Fruit fly (Drosophila melanogaster) whole organism, embryonic: ENCODE results near the gene plx.
A peak's percentile ranks its signal among the peaks of the same experiment; 100 is the strongest.

ENCODE experiments used
- B-H2 ChIP-seq: fragments of 200-800 bp; sonication (Bioruptor generic); optimal IDR thresholded peaks from 2 replicates; lab custom pipeline; 2018; ENCODE audit warnings: missing biosample characterization, mild to moderate bottlenecking, missing genetic modification characterization
- Bteb2 ChIP-seq: fragments of 200-800 bp; sonication (Bioruptor generic); optimal IDR thresholded peaks from 2 replicates; lab custom pipeline; 2016; ENCODE audit warnings: missing biosample characterization, missing genetic modification characterization
- C15 ChIP-seq: fragments of 200-800 bp; sonication (Bioruptor generic); IDR thresholded peaks from 3 replicates; pipeline ENCODE4 v1.3.6; 2022; ENCODE audit warnings: missing biosample characterization, missing genetic modification characterization
- CG1024 ChIP-seq: fragments of 200-800 bp; sonication (Bioruptor generic); IDR thresholded peaks from 2 replicates; pipeline ENCODE4 v1.3.6; 2022; ENCODE audit warnings: missing biosample characterization, missing genetic modification characterization
- CG10654 ChIP-seq: fragments of 200-800 bp; sonication (Bioruptor generic); optimal IDR thresholded peaks from 2 replicates; lab custom pipeline; 2016; ENCODE audit warnings: missing biosample characterization, missing genetic modification characterization
- CG11695 ChIP-seq: fragments of 200-800 bp; sonication (Bioruptor generic); IDR thresholded peaks from 3 replicates; pipeline ENCODE4 v1.3.6; 2022; ENCODE audit warnings: missing biosample characterization, missing genetic modification characterization
- CG11723 ChIP-seq: fragments of 200-800 bp; sonication (Bioruptor generic); optimal IDR thresholded peaks from 2 replicates; lab custom pipeline; 2017; ENCODE audit warnings: missing biosample characterization, mild to moderate bottlenecking, missing genetic modification characterization
- CG12299 ChIP-seq: fragments of 200-800 bp; sonication (Bioruptor generic); optimal IDR thresholded peaks from 2 replicates; lab custom pipeline; 2018; ENCODE audit warnings: missing biosample characterization, mild to moderate bottlenecking, missing genetic modification characterization
- CG12659 ChIP-seq: fragments of 200-800 bp; sonication (Bioruptor generic); optimal IDR thresholded peaks from 3 replicates; lab custom pipeline; 2017; ENCODE audit warnings: mild to moderate bottlenecking, missing biosample characterization, missing genetic modification reagents, missing genetic modification characterization
- CG18476 ChIP-seq: fragments of 200-800 bp; sonication (Bioruptor generic); optimal IDR thresholded peaks from 2 replicates; lab custom pipeline; 2016; ENCODE audit warnings: missing biosample characterization, mild to moderate bottlenecking, missing genetic modification characterization
- CG32532 ChIP-seq: fragments of 200-800 bp; sonication (Bioruptor generic); IDR thresholded peaks from 2 replicates; pipeline ENCODE4 v1.3.6; 2022; ENCODE audit warnings: missing biosample characterization, missing genetic modification characterization
- CG4328 ChIP-seq: fragments of 200-800 bp; sonication (Bioruptor generic); optimal IDR thresholded peaks from 3 replicates; lab custom pipeline; 2017; ENCODE audit warnings: missing biosample characterization, missing genetic modification reagents, missing genetic modification characterization
- CG6254 ChIP-seq: fragments of 200-800 bp; sonication (Bioruptor generic); optimal IDR thresholded peaks from 3 replicates; lab custom pipeline; 2017; ENCODE audit warnings: mild to moderate bottlenecking, missing biosample characterization, missing genetic modification reagents, missing genetic modification characterization
- CG6654 ChIP-seq: fragments of 200-800 bp; sonication (Bioruptor generic); optimal IDR thresholded peaks from 2 replicates; lab custom pipeline; 2017; ENCODE audit warnings: missing biosample characterization, mild to moderate bottlenecking, missing genetic modification characterization
- CG6683 ChIP-seq: fragments of 200-800 bp; sonication (Bioruptor generic); optimal IDR thresholded peaks from 2 replicates; lab custom pipeline; 2017; ENCODE audit warnings: missing biosample characterization, mild to moderate bottlenecking, missing genetic modification characterization, missing genetic modification reagents
- Jarid2 ChIP-seq: fragments of 200-800 bp; sonication (Bioruptor generic); optimal IDR thresholded peaks from 3 replicates; lab custom pipeline; 2017; ENCODE audit warnings: mild to moderate bottlenecking, missing biosample characterization, missing genetic modification reagents, missing genetic modification characterization
- Nf-YC ChIP-seq: fragments of 200-800 bp; optimal IDR thresholded peaks from 3 replicates; lab custom pipeline; 2019; ENCODE audit warnings: missing biosample characterization, mild to moderate bottlenecking, missing genetic modification characterization, moderate library complexity
- Sry-β ChIP-seq: fragments of 200-800 bp; sonication (Bioruptor generic); optimal IDR thresholded peaks from 2 replicates; lab custom pipeline; 2018; ENCODE audit warnings: missing biosample characterization, mild to moderate bottlenecking, missing genetic modification characterization, moderate library complexity
- YL-1 ChIP-seq: fragments of 200-800 bp; sonication (Bioruptor generic); optimal IDR thresholded peaks from 3 replicates; lab custom pipeline; 2017; ENCODE audit warnings: missing biosample characterization, mild to moderate bottlenecking, missing genetic modification characterization
- ab ChIP-seq: fragments of 200-800 bp; sonication (Bioruptor generic); optimal IDR thresholded peaks from 2 replicates; lab custom pipeline; 2016; ENCODE audit warnings: missing biosample characterization, missing genetic modification characterization
- az2 ChIP-seq: fragments of 200-800 bp; sonication (Bioruptor generic); optimal IDR thresholded peaks from 3 replicates; lab custom pipeline; 2016; ENCODE audit warnings: missing biosample characterization, missing genetic modification characterization
- btn ChIP-seq: fragments of 200-800 bp; sonication (Bioruptor generic); optimal IDR thresholded peaks from 2 replicates; lab custom pipeline; 2016; ENCODE audit warnings: missing biosample characterization, missing genetic modification characterization
- cad ChIP-seq: fragments of >200 bp; optimal IDR thresholded peaks from 2 replicates; lab custom pipeline; 2017; ENCODE audit warnings: missing biosample characterization, missing genetic modification characterization
- corto ChIP-seq: fragments of 200-800 bp; sonication (Bioruptor generic); optimal IDR thresholded peaks from 2 replicates; lab custom pipeline; 2016; ENCODE audit warnings: missing biosample characterization, mild to moderate bottlenecking, missing genetic modification characterization, moderate library complexity
- dati ChIP-seq: fragments of 200-800 bp; sonication (Bioruptor generic); IDR thresholded peaks from 2 replicates; pipeline ENCODE4 v1.3.6; 2022; ENCODE audit warnings: missing biosample characterization, missing genetic modification characterization
- dimm ChIP-seq: fragments of 200-800 bp; sonication (Bioruptor generic); IDR thresholded peaks from 2 replicates; pipeline ENCODE4 v1.3.6; 2022; ENCODE audit warnings: missing biosample characterization, missing genetic modification characterization
- disco-r ChIP-seq: fragments of 200-800 bp; sonication (Bioruptor generic); optimal IDR thresholded peaks from 2 replicates; lab custom pipeline; 2016; ENCODE audit warnings: missing biosample characterization, missing genetic modification characterization
- ems ChIP-seq: fragments of 200-800 bp; sonication (Bioruptor generic); optimal IDR thresholded peaks from 3 replicates; lab custom pipeline; 2016; ENCODE audit warnings: missing biosample characterization, missing genetic modification characterization
- fd102C ChIP-seq: fragments of 200-800 bp; sonication (Bioruptor generic); optimal IDR thresholded peaks from 2 replicates; lab custom pipeline; 2018; ENCODE audit warnings: missing biosample characterization, mild to moderate bottlenecking, missing genetic modification characterization, moderate library complexity
- fru ChIP-seq: fragments of >200 bp; optimal IDR thresholded peaks from 2 replicates; lab custom pipeline; 2017
- grn ChIP-seq: fragments of 200-800 bp; sonication (Bioruptor generic); optimal IDR thresholded peaks from 3 replicates; lab custom pipeline; 2017; ENCODE audit warnings: missing biosample characterization, missing genetic modification characterization
- gt ChIP-seq: fragments of 200-800 bp; sonication (Bioruptor generic); IDR thresholded peaks from 2 replicates; pipeline ENCODE4 v1.3.6; 2022; ENCODE audit warnings: missing biosample characterization, missing genetic modification characterization
- h ChIP-seq: fragments of >200 bp; optimal IDR thresholded peaks from 2 replicates; lab custom pipeline; 2017
- kah ChIP-seq: fragments of 200-800 bp; sonication (Bioruptor generic); optimal IDR thresholded peaks from 2 replicates; lab custom pipeline; 2018; ENCODE audit warnings: missing biosample characterization, mild to moderate bottlenecking, missing genetic modification characterization
- maf-S ChIP-seq: fragments of 200-800 bp; sonication (Bioruptor generic); optimal IDR thresholded peaks from 2 replicates; lab custom pipeline; 2016; ENCODE audit warnings: missing biosample characterization, missing genetic modification characterization
- nerfin-2 ChIP-seq: fragments of 200-800 bp; sonication (Bioruptor generic); IDR thresholded peaks from 2 replicates; pipeline ENCODE4 v1.3.6; 2022; ENCODE audit warnings: missing biosample characterization, missing genetic modification characterization; ENCODE audit not compliant: partially characterized antibody
- otp ChIP-seq: fragments of 200-800 bp; sonication (Bioruptor generic); IDR thresholded peaks from 3 replicates; pipeline ENCODE4, ENCODE4 v1.3.6; 2022; ENCODE audit warnings: missing biosample characterization, missing genetic modification characterization
- p53 ChIP-seq: fragments of 200-800 bp; sonication (Bioruptor generic); optimal IDR thresholded peaks from 2 replicates; lab custom pipeline; 2016; ENCODE audit warnings: missing biosample characterization, missing genetic modification characterization
- pan ChIP-seq, 4 experiments: fragments of >200 bp in 3 of 4; fragments of 200-800 bp in 1 of 4; sonication (Bioruptor generic) in 1 of 4; optimal IDR thresholded peaks in 3 of 4; IDR thresholded peaks in 1 of 4; 2 replicates each; pipeline versions ENCODE4 v1.3.6 to Lab custom; 2017 to 2022; ENCODE audit warnings: missing biosample characterization in 2 of 4, missing genetic modification characterization in 2 of 4, mixed read lengths in 1 of 4
- pita ChIP-seq: fragments of 200-800 bp; sonication (Bioruptor generic); optimal IDR thresholded peaks from 2 replicates; lab custom pipeline; 2017; ENCODE audit warnings: missing biosample characterization, mild to moderate bottlenecking, missing genetic modification characterization
- psq ChIP-seq: fragments of 200-800 bp; sonication (Bioruptor generic); optimal IDR thresholded peaks from 2 replicates; lab custom pipeline; 2017; ENCODE audit warnings: missing biosample characterization, missing genetic modification characterization
- ro ChIP-seq: fragments of 200-800 bp; sonication (Bioruptor generic); IDR thresholded peaks from 2 replicates; pipeline ENCODE4 v1.3.6; 2022; ENCODE audit warnings: missing biosample characterization, missing genetic modification characterization
- scrt ChIP-seq: fragments of 200-800 bp; sonication (Bioruptor generic); optimal IDR thresholded peaks from 2 replicates; lab custom pipeline; 2018; ENCODE audit warnings: missing biosample characterization, mild to moderate bottlenecking, missing genetic modification characterization, moderate library complexity
- sd ChIP-seq: fragments of 200-800 bp; sonication (Bioruptor generic); optimal IDR thresholded peaks from 3 replicates; lab custom pipeline; 2018; ENCODE audit warnings: missing biosample characterization, mild to moderate bottlenecking, missing genetic modification characterization, moderate library complexity
- slou ChIP-seq: fragments of 200-800 bp; sonication (Bioruptor generic); optimal IDR thresholded peaks from 3 replicates; lab custom pipeline; 2016; ENCODE audit warnings: missing biosample characterization, missing genetic modification characterization
- sr ChIP-seq: fragments of 200-800 bp; sonication (Bioruptor generic); IDR thresholded peaks from 3 replicates; pipeline ENCODE4 v1.3.6; 2022; ENCODE audit warnings: missing biosample characterization, missing genetic modification characterization
- tio ChIP-seq: fragments of 200-800 bp; sonication (Bioruptor generic); optimal IDR thresholded peaks from 2 replicates; lab custom pipeline; 2017; ENCODE audit warnings: missing biosample characterization, missing genetic modification characterization, inconsistent platforms
- trem ChIP-seq: fragments of 200-800 bp; optimal IDR thresholded peaks from 3 replicates; lab custom pipeline; 2019; ENCODE audit warnings: missing biosample characterization, mild to moderate bottlenecking, missing genetic modification characterization, moderate library complexity
- vfl ChIP-seq: fragments of 200-800 bp; sonication (Bioruptor generic); optimal IDR thresholded peaks from 2 replicates; lab custom pipeline; 2016; ENCODE audit warnings: missing biosample characterization, missing genetic modification characterization
- zen ChIP-seq: fragments of 200-800 bp; sonication (Bioruptor generic); optimal IDR thresholded peaks from 3 replicates; lab custom pipeline; 2018; ENCODE audit warnings: missing biosample characterization, mild to moderate bottlenecking, missing genetic modification characterization, moderate library complexity

Gene plx

dm6 chr3R:5658984-5659802 is 26.5 kb upstream of the plx start (continued):
- TF ChIP-seq CG6254 (no peak), ab (peak; percentile 4), h (lab: Kevin White, UChicago) (no peak), B-H2 (GFP tag; lab: Kevin White, UChicago) (no peak), CG12299 (tag; lab: Kevin White, UChicago) (no peak), gt (GFP tag; lab: Robert Waterston, UW) (no peak), CG6683 (no peak), psq (GFP tag; lab: Kevin White, UChicago) (no peak), tio (GFP tag; lab: Kevin White, UChicago) (no peak), fd102C (GFP tag; lab: Kevin White, UChicago) (no peak), C15 (GFP tag; lab: Robert Waterston, UW) (no peak), disco-r (GFP tag; lab: Kevin White, UChicago) (no peak), CG11695 (GFP tag; lab: Robert Waterston, UW) (no peak), ems (GFP tag; lab: Kevin White, UChicago) (no peak), CG12659 (GFP tag; lab: Kevin White, UChicago) (no peak), Sry-β (no peak), p53 (GFP tag; lab: Kevin White, UChicago) (no peak), zen (tag; lab: Kevin White, UChicago) (peak; percentile 25), otp (no peak), pita (GFP tag; lab: Kevin White, UChicago) (no peak), CG1024 (GFP tag; lab: Robert Waterston, UW) (no peak), CG10654 (GFP tag; lab: Kevin White, UChicago) (no peak), vfl (GFP tag; lab: Kevin White, UChicago) (no peak), grn (GFP tag; lab: Kevin White, UChicago) (no peak), dati (no peak), fru (lab: Kevin White, UChicago) (no peak), CG32532 (GFP tag; lab: Robert Waterston, UW) (peak; percentile 53), YL-1 (peak; percentile 76), maf-S (GFP tag; lab: Kevin White, UChicago) (no peak), btn (GFP tag; lab: Kevin White, UChicago) (no peak), corto (GFP tag; lab: Kevin White, UChicago) (no peak), sr (GFP tag; lab: Robert Waterston, UW) (no peak), CG18476 (GFP tag; lab: Kevin White, UChicago) (no peak), pan (optimal IDR thresholded peaks at IDR 0.05; lab: Kevin White, UChicago) (no peak), pan (GFP tag; optimal IDR thresholded peaks at IDR 0.05 in 1 of 2, IDR thresholded peaks at IDR 0.05 in 1 of 2) (peak in 1 of 2 experiments; percentile 19), slou (GFP tag; lab: Kevin White, UChicago) (no peak), az2 (GFP tag; lab: Kevin White, UChicago) (no peak), Jarid2 (GFP tag; lab: Kevin White, UChicago) (no peak), nerfin-2 (GFP tag; lab: Robert Waterston, UW) (no peak), scrt (no peak), Bteb2 (GFP tag; lab: Kevin White, UChicago) (no peak), dimm (GFP tag; lab: Robert Waterston, UW) (no peak), cad (GFP tag; lab: Kevin White, UChicago) (no peak), CG4328 (GFP tag; lab: Kevin White, UChicago) (no peak), sd (tag; lab: Kevin White, UChicago) (no peak), ro (GFP tag; lab: Robert Waterston, UW) (no peak), kah (no peak), CG6654 (no peak), trem (tag; lab: Kevin White, UChicago) (no peak), Nf-YC (tag; lab: Kevin White, UChicago) (no peak), CG11723 (GFP tag; lab: Kevin White, UChicago) (no peak)
